Fruit fly (Drosophila melanogaster) S2 (cell line): ENCODE data around the gene CG32109.

Experiments
- CG8478 ChIP-seq: fragments of >200 bp; optimal IDR thresholded peaks from 2 replicates; lab custom pipeline; 2018
- CTCF ChIP-seq, 2 experiments: fragments of >200 bp; optimal IDR thresholded peaks; 2 replicates each; lab custom pipeline; 2018

Gene CG32109

DNA sequence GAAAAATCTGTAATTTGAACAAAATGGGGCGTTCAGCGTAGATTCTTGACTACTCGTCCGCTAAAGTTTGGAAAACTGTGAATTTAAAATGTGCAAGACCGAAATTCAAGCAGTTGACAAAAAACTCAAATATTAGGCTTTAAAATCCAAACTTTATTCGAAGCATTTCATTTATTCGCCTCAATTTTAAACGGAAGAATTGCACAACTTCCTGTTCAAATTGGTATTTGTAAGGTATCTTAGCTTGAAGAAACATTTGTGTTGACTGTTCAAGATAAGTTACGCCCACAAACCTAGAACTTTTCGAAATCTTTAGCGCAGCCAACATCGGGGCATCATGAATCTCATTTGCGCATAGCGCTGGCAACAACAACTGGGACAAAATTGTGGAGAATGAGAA is 33.5 kb downstream of the CG32109 start, which contains the start of gene CG32106:
Gene CG32106 (minus strand): TSS at position 101 of the 400 bp plus-strand sequence.
- TF ChIP-seq CG8478: no peak

DNA sequence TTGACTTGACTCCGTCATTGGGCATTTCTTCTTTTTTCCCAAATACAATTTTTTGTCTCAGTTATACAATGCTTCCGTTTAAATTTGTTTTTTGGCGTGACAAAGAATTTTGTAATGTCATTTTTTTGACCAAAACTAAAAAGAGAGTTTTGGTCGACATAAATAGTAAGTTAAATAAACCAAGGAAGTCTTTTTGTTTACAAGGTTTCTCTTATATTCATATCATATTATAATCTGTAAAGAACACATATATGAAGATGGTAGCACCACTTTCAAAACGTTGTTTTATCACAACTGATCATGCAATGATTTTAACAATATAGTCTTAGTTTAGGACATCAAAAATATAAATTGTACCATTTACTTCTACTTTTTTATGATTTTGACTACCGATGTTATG is 35.9 kb downstream of the CG32109 start, which contains the start of the genes CG10969 and CG17666:
Gene CG10969 (minus strand): TSS at position 101 of the 400 bp plus-strand sequence.
Gene CG17666 (plus strand): TSS at position 329 of the 400 bp plus-strand sequence.
- TF ChIP-seq CTCF (optimal IDR thresholded peaks at IDR 0.05; lab: Kevin White, UChicago) (no peak), CG8478 (no peak)

DNA sequence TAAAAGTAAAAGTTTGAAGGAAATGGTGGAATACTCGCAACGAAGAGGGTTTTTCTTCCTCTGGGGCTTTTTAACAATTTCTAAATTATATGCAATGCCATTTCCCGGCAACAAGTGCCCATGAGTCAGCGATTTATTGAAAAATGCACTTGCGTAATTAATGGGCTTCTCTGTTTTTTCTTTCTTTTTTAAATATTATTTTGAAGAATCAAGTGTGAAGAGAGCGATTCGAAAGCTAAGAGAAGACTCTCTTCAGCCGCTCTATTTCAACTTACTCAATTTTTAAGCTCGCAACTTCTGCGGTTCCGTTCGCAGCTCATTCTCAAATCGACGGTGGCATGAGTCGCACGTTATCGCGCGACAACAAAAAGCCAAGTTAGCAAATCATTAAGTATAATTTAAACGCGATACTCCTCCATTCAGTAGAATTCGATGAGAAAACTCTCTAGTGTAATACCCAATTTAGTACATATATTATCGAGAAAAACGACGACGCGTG is 44.8 kb downstream of the CG32109 start, which contains the start of gene CG42709:
Gene CG42709 (plus strand): TSS at position 318 of the 499 bp plus-strand sequence.
- TF ChIP-seq CG8478 (no peak), CTCF (optimal IDR thresholded peaks at IDR 0.05; lab: Kevin White, UChicago) (no peak)

DNA sequence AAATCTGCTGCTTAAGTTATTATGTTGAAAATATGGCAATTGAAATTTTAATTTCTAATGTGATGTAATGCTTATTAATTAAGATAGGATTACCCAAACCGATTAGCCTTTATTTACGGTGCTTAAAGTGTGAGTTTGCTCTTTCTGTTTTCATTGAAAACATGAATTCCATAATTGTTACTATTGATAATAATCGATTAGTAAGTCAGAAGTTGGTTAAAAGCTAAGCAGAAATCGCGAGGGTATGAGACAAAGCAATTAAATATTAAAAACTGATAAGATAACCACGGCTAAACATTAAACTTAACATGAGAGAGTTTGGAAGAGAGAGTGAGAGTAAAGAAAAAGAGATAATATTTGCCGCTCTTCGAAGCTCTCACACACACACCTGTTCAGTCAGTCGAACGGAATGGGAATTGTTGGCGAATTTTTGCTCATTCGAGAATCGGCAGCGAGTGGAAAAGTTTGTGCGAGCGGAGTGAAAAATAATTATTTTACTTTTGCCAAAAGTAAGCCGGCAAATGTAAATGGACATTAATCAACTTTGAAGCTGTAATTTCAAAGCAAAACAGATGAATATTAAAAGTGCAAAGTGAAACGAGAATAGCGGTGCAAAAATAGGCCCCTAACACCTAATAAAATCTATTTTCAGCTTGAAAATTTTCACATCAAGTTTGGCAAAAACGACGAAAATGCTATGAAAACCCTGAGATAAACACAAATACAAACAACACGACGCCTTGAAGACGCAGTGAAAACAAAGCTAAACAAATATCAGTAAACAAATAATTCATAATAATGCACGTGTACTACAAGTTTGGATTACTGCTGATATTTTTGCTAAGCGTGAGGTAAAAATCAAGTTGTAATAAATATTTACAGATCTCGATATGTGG is 45.9 kb downstream of the CG32109 start:
- TF ChIP-seq CG8478 (no peak), CTCF (optimal IDR thresholded peaks at IDR 0.05; lab: Kevin White, UChicago) (no peak)

DNA sequence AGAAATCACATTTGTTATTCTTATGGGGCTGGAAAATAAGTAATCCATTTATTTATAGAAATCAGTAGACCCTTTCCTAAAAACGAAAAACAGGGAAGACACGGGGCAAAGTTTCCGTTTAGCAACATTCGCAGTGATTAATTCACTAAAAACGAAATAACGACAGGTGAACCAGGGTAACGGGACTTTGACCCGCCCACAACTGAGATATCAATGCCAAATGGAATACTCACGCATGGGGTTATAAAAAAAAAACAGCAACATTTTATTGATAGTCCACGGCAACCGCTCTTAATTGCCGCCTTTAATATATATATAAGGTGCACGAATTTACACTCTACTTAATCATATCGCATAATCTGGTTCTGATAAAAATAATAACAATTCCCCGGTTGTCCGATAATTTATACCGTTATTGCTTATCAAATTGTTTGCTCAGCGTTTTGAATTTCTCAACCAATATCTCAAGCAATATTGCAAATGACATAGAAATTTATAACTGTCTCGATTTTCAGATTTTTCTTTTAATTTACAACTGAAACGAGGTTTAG is 46.6 kb downstream of the CG32109 start:
- TF ChIP-seq CTCF (optimal IDR thresholded peaks at IDR 0.05; lab: Kevin White, UChicago): no peak
- TF ChIP-seq CG8478: no peak

DNA sequence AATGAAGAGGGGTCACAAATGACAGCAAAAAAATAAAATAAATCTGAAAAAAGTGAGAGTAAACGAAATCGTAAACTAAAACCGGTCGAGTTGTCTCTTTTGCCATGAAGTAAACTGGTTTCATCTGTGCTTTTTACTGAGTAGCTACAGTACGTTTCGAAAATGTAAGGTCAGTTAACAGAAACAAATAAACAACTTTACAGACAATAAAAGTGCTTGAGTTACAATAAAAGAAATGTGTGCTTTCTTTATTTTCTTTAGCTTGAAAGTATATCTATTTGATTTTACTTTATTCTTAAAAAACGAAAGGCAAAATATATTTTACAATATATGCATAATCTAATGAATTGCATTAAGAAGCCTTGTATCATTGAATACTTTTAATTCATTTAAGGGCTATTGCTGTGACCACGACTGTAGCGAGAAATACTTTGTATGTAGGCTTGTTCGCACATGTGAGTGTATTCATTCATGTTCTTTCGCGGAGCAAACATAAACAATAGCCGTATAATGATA is 47.8 kb downstream of the CG32109 start:
- TF ChIP-seq CG8478 (no peak), CTCF (optimal IDR thresholded peaks at IDR 0.05; lab: Kevin White, UChicago) (no peak)

DNA sequence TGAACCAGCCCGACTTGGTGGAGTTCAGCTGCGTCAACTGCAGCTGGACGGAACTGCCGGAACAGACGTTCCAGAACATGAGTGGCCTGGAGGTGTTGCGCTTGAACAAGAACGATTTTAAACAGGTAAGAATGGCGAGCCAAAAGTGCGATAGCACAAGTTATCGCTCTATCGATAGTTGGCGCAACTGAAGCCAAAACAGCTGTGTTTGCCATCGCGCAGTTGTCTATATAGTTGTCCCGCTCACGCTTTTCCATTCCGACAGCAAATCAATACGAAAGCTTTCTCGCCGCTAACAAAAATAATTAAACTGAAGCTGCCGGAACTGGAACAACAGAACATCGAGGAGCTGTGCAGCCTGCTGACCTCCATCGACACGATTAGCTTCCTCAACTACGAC is 49.4 kb downstream of the CG32109 start:
- TF ChIP-seq CG8478 (no peak), CTCF (optimal IDR thresholded peaks at IDR 0.05; lab: Kevin White, UChicago) (no peak)

DNA sequence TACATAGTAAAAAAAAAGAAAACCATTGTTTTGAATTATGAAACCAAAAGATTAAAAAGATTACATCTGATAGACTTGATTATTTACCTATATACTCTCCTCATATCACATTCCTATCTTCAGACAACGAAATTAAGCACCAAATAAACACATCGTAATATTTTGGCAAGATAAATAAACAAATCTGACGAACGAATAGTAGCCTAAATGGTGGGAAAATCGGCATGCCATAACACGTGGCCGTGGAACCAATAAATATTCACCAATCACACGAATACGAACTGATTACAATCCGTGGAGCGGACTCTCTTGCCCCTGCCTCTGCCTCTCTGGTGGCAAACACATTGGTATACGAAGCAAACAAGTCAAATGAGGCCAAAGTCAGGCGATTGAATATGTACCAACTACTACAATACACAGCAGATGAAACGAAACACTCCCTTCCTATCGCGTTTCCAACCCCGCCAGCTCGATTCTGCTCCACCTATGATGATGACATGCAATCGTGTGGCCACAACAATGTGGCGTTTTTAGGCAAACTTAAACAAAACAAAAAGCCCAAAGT is 51.0 kb downstream of the CG32109 start:
- TF ChIP-seq CTCF (optimal IDR thresholded peaks at IDR 0.05; lab: Kevin White, UChicago) (no peak), CG8478 (no peak)
